Fruit fly (Drosophila melanogaster): ENCODE data around the gene CG12883.

dm6 chr3R:27685539-27686012, 6.5 kb downstream of the CG12883 start, which contains the start of gene CG12880:
- TF ChIP-seq psq (GFP tag; optimal IDR thresholded peaks at IDR 0.05) = peak; percentile 47
- peak; percentile 31 for TF ChIP-seq fru (GFP tag; optimal IDR thresholded peaks at IDR 0.05)
- no peak for TF ChIP-seq dl (GFP tag; optimal IDR thresholded peaks at IDR 0.05; ENCODE audit: insufficient read depth in 1 of 2, partially characterized antibody in 2 of 2)
- peak; percentile 28 for TF ChIP-seq h (GFP tag; optimal IDR thresholded peaks at IDR 0.05)
- no peak for TF ChIP-seq Dfd (GFP tag; optimal IDR thresholded peaks at IDR 0.05)
- no peak for TF ChIP-seq Myc (optimal IDR thresholded peaks at IDR 0.05)
- no peak for TF ChIP-seq GATAd (GFP tag; optimal IDR thresholded peaks at IDR 0.05)
- no peak for TF ChIP-seq sv (GFP tag; optimal IDR thresholded peaks at IDR 0.05)
- no peak for TF ChIP-seq usp (GFP tag; optimal IDR thresholded peaks at IDR 0.05)

All from whole organism, wandering third instar larva.